Worm (Caenorhabditis elegans) whole organism, late embryonic: ENCODE results near the gene T01D1.3.

Experiments
- C08G9.2 ChIP-seq: sonication (generic microtip); optimal IDR thresholded peaks from 2 replicates; lab custom pipeline; 2016; ENCODE audit warnings: mild to moderate bottlenecking, missing genetic modification characterization, moderate library complexity, missing compliant biosample characterization
- K09A11.1 ChIP-seq: sonication (generic microtip); optimal IDR thresholded peaks from 2 replicates; lab custom pipeline; 2017; ENCODE audit warnings: antibody characterized with exemption, mild to moderate bottlenecking, missing genetic modification characterization, missing compliant biosample characterization; ENCODE audit not compliant: insufficient read depth
- ceh-14 ChIP-seq: sonication (generic microtip); optimal IDR thresholded peaks from 2 replicates; lab custom pipeline; 2016; ENCODE audit warnings: missing genotype, missing genetic modification characterization, missing compliant biosample characterization
- dve-1 ChIP-seq: sonication (generic microtip); optimal IDR thresholded peaks from 2 replicates; lab custom pipeline; 2017; ENCODE audit warnings: antibody characterized with exemption, mild to moderate bottlenecking, missing genetic modification characterization, missing compliant biosample characterization
- fkh-10 ChIP-seq: fragments of 150-350 bp; optimal IDR thresholded peaks from 2 replicates; lab custom pipeline; 2014; ENCODE audit warnings: missing biosample characterization, missing genetic modification reagents, missing genetic modification characterization
- mec-3 ChIP-seq: sonication (generic microtip); optimal IDR thresholded peaks from 2 replicates; lab custom pipeline; 2016; ENCODE audit warnings: borderline replicate concordance, missing genetic modification characterization, missing compliant biosample characterization
- ref-2 ChIP-seq: sonication (generic microtip); optimal IDR thresholded peaks from 2 replicates; lab custom pipeline; 2016; ENCODE audit warnings: missing genetic modification characterization, missing compliant biosample characterization
- sox-4 ChIP-seq: sonication (generic microtip); optimal IDR thresholded peaks from 2 replicates; lab custom pipeline; 2017; ENCODE audit warnings: mild to moderate bottlenecking, missing genetic modification characterization, inconsistent platforms, missing compliant biosample characterization
- tbx-2 ChIP-seq: sonication (generic microtip); optimal IDR thresholded peaks from 2 replicates; lab custom pipeline; 2016; ENCODE audit warnings: missing genetic modification characterization, missing compliant biosample characterization

ce11 chrII:217308-217707 lies 41.5 kb upstream of the T01D1.3 start:
- no peak for TF ChIP-seq K09A11.1 (tag; lab: Kevin White, UChicago)
- TF ChIP-seq C08G9.2 (tag; lab: Kevin White, UChicago) = no peak
- no peak for TF ChIP-seq mec-3 (tag; lab: Kevin White, UChicago)
- TF ChIP-seq tbx-2 (tag; lab: Kevin White, UChicago) = no peak
- TF ChIP-seq fkh-10 (GFP tag; lab: Kevin White, UChicago) = no peak
- no peak for TF ChIP-seq ceh-14 (tag; lab: Kevin White, UChicago)
- TF ChIP-seq ref-2 = no peak
- TF ChIP-seq dve-1 (tag; lab: Kevin White, UChicago) = no peak
- TF ChIP-seq sox-4 (tag; lab: Kevin White, UChicago) = no peak
